Worm (Caenorhabditis elegans) whole organism, L3 larva: ENCODE results near the gene F47E1.1.

Experiments
- ceh-16 ChIP-seq: sonication (generic microtip); optimal IDR thresholded peaks from 2 replicates; lab custom pipeline; 2017; ENCODE audit warnings: missing biosample characterization, missing genetic modification characterization
- elt-3 ChIP-seq, 3 experiments: fragments of 150-350 bp in 1 of 3; sonication (generic microtip) in 2 of 3; optimal IDR thresholded peaks; 2 replicates in 2 of 3; 4 replicates in 1 of 3; lab custom pipeline; 2014 to 2017; ENCODE audit warnings: missing biosample characterization in 3 of 3, missing genetic modification characterization in 3 of 3
- fkh-10 ChIP-seq: sonication (generic microtip); optimal IDR thresholded peaks from 2 replicates; lab custom pipeline; 2017; ENCODE audit warnings: missing biosample characterization, missing genetic modification reagents, missing genetic modification characterization
- nhr-25 ChIP-seq: sonication (generic microtip); optimal IDR thresholded peaks from 2 replicates; lab custom pipeline; 2017; ENCODE audit warnings: missing biosample characterization, missing genetic modification characterization
- nhr-28 ChIP-seq: fragments of 150-350 bp; optimal IDR thresholded peaks from 2 replicates; lab custom pipeline; 2014; ENCODE audit warnings: missing biosample characterization, missing genetic modification characterization

DNA sequence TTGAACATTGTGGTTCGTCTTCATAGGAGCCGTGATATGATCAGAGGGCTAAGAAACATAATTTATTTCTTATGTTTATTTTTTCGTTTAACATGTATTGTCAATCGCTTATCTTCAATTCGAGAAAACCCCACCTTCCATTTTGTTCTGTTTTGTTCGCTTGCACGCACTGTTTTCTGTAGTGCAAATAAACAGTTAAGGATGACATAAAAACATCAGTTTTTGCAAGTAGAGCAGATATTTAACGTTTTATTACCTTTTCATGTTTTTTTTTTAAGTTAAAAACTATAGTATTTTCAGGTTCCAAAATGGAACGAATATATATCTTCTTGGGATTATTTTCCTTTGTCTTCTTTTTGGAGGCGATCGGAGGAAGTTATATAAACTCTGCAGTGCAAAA, 19.6 kb upstream of the F47E1.1 start, which contains the start of gene F47E1.2:
- TF ChIP-seq elt-3 (tag; optimal IDR thresholded peaks at IDR 0.05; lab: Kevin White, UChicago), result no peak
- no peak for TF ChIP-seq ceh-16 (tag; lab: Kevin White, UChicago)
- no peak for TF ChIP-seq nhr-28 (tag; lab: Kevin White, UChicago)
- no peak for TF ChIP-seq nhr-25 (tag; lab: Kevin White, UChicago)
- no peak for TF ChIP-seq fkh-10
